Fruit fly (Drosophila melanogaster) whole organism, embryonic: ENCODE results near the gene CG3703.

Experiments
- Aef1 ChIP-seq: fragments of 200-800 bp; sonication (Bioruptor generic); IDR thresholded peaks from 3 replicates; pipeline ENCODE4 v1.3.6; 2022; ENCODE audit warnings: missing biosample characterization, missing genetic modification characterization
- Blimp-1 ChIP-seq: fragments of 200-800 bp; sonication (Bioruptor generic); optimal IDR thresholded peaks from 3 replicates; lab custom pipeline; 2018; ENCODE audit warnings: missing biosample characterization, missing genetic modification characterization, mild to moderate bottlenecking, moderate library complexity, missing genetic modification reagents
- CG10543 ChIP-seq: fragments of 200-800 bp; sonication (Bioruptor generic); optimal IDR thresholded peaks from 3 replicates; lab custom pipeline; 2017; ENCODE audit warnings: missing biosample characterization, mild to moderate bottlenecking, missing genetic modification characterization, moderate library complexity
- CG12071 ChIP-seq: fragments of 200-800 bp; sonication (Bioruptor generic); optimal IDR thresholded peaks from 3 replicates; lab custom pipeline; 2018; ENCODE audit warnings: missing biosample characterization, mild to moderate bottlenecking, missing genetic modification characterization
- CG12104 ChIP-seq: fragments of 200-800 bp; sonication (Bioruptor generic); optimal IDR thresholded peaks from 3 replicates; lab custom pipeline; 2016; ENCODE audit warnings: missing biosample characterization, missing genetic modification characterization
- CG12769 ChIP-seq: fragments of 200-800 bp; sonication (Bioruptor generic); optimal IDR thresholded peaks from 2 replicates; lab custom pipeline; 2019; ENCODE audit warnings: missing biosample characterization, mild to moderate bottlenecking, missing genetic modification characterization, moderate library complexity
- CG14965 ChIP-seq: fragments of 200-800 bp; sonication (Bioruptor generic); optimal IDR thresholded peaks from 2 replicates; lab custom pipeline; 2016; ENCODE audit warnings: missing biosample characterization, missing genetic modification characterization, borderline replicate concordance
- CG15073 ChIP-seq: fragments of 200-800 bp; sonication (Bioruptor generic); optimal IDR thresholded peaks from 2 replicates; lab custom pipeline; 2016; ENCODE audit warnings: missing biosample characterization, missing genetic modification characterization
- CG1602 ChIP-seq: fragments of 200-800 bp; sonication (Bioruptor generic); optimal IDR thresholded peaks from 3 replicates; lab custom pipeline; 2016; ENCODE audit warnings: missing biosample characterization, missing genetic modification characterization
- CG16779 ChIP-seq: fragments of 200-800 bp; sonication (Bioruptor generic); IDR thresholded peaks from 2 replicates; pipeline ENCODE4 v1.3.6; 2022; ENCODE audit warnings: missing biosample characterization, missing genetic modification characterization
- CG16815 ChIP-seq: fragments of 200-800 bp; sonication (Bioruptor generic); optimal IDR thresholded peaks from 3 replicates; lab custom pipeline; 2017; ENCODE audit warnings: missing biosample characterization, mild to moderate bottlenecking, missing genetic modification characterization
- CG17359 ChIP-seq: fragments of 200-800 bp; sonication (Bioruptor generic); optimal IDR thresholded peaks from 3 replicates; lab custom pipeline; 2018; ENCODE audit warnings: missing biosample characterization, mild to moderate bottlenecking, missing genetic modification characterization, moderate library complexity
- CG17568 ChIP-seq: fragments of 200-800 bp; sonication (Bioruptor generic); optimal IDR thresholded peaks from 2 replicates; lab custom pipeline; 2018; ENCODE audit warnings: missing biosample characterization, mild to moderate bottlenecking, missing genetic modification characterization, moderate library complexity
- CG30431 ChIP-seq: fragments of 200-800 bp; sonication (Bioruptor generic); optimal IDR thresholded peaks from 2 replicates; lab custom pipeline; 2017; ENCODE audit warnings: missing biosample characterization, missing genetic modification characterization
- CG8924 ChIP-seq: fragments of 200-800 bp; optimal IDR thresholded peaks from 3 replicates; lab custom pipeline; 2019; ENCODE audit warnings: missing biosample characterization, mild to moderate bottlenecking, missing genetic modification characterization, moderate library complexity
- H2.0 ChIP-seq: fragments of 200-800 bp; sonication (Bioruptor generic); IDR thresholded peaks from 2 replicates; pipeline ENCODE4 v1.3.6; 2022; ENCODE audit warnings: missing biosample characterization, missing genetic modification characterization
- HLHmδ ChIP-seq: fragments of 200-800 bp; sonication (Bioruptor generic); optimal IDR thresholded peaks from 2 replicates; lab custom pipeline; 2018; ENCODE audit warnings: missing biosample characterization, mild to moderate bottlenecking, missing genetic modification characterization, moderate library complexity
- MESR4 ChIP-seq: fragments of 200-800 bp; sonication (Bioruptor generic); optimal IDR thresholded peaks from 2 replicates; lab custom pipeline; 2018; ENCODE audit warnings: missing biosample characterization, mild to moderate bottlenecking, missing genetic modification characterization, moderate library complexity
- Max ChIP-seq: fragments of 200-800 bp; sonication (Bioruptor generic); optimal IDR thresholded peaks from 2 replicates; lab custom pipeline; 2016; ENCODE audit warnings: missing biosample characterization, mild to moderate bottlenecking, missing genetic modification characterization
- NFAT ChIP-seq: fragments of 200-800 bp; sonication (Bioruptor generic); IDR thresholded peaks from 2 replicates; pipeline ENCODE4 v1.3.6; 2022; ENCODE audit warnings: missing biosample characterization, missing genetic modification characterization
- Opbp ChIP-seq: fragments of 200-800 bp; sonication (Bioruptor generic); IDR thresholded peaks from 3 replicates; pipeline ENCODE4 v1.3.6; 2022; ENCODE audit warnings: missing biosample characterization, missing genetic modification characterization; ENCODE audit not compliant: partially characterized antibody
- Optix ChIP-seq: fragments of 200-800 bp; sonication (Bioruptor generic); IDR thresholded peaks from 3 replicates; pipeline ENCODE4 v1.3.6; 2022; ENCODE audit warnings: missing biosample characterization, missing genetic modification characterization
- Taf1 ChIP-seq: fragments of 200-800 bp; sonication (Bioruptor generic); IDR thresholded peaks from 2 replicates; pipeline ENCODE4 v1.3.6; 2022; ENCODE audit warnings: missing biosample characterization, missing genetic modification characterization
- Xbp1 ChIP-seq: fragments of 200-800 bp; sonication (Bioruptor generic); optimal IDR thresholded peaks from 3 replicates; lab custom pipeline; 2016; ENCODE audit warnings: missing biosample characterization, mild to moderate bottlenecking, missing genetic modification characterization
- amos ChIP-seq: fragments of 200-800 bp; sonication (Bioruptor generic); IDR thresholded peaks from 2 replicates; pipeline ENCODE4 v1.3.6; 2022; ENCODE audit warnings: missing biosample characterization, missing genetic modification characterization; ENCODE audit not compliant: partially characterized antibody
- ap ChIP-seq: fragments of 200-800 bp; sonication (Bioruptor generic); IDR thresholded peaks from 2 replicates; pipeline ENCODE4 v1.3.6; 2022; ENCODE audit warnings: missing biosample characterization, missing genetic modification characterization
- ase ChIP-seq: fragments of 200-800 bp; sonication (Bioruptor generic); IDR thresholded peaks from 3 replicates; pipeline ENCODE4 v1.3.6; 2022; ENCODE audit warnings: missing biosample characterization, missing genetic modification characterization
- cad ChIP-seq: fragments of >200 bp; optimal IDR thresholded peaks from 2 replicates; lab custom pipeline; 2017; ENCODE audit warnings: missing biosample characterization, missing genetic modification characterization
- corto ChIP-seq: fragments of 200-800 bp; sonication (Bioruptor generic); optimal IDR thresholded peaks from 2 replicates; lab custom pipeline; 2016; ENCODE audit warnings: missing biosample characterization, mild to moderate bottlenecking, missing genetic modification characterization, moderate library complexity
- dati ChIP-seq: fragments of 200-800 bp; sonication (Bioruptor generic); IDR thresholded peaks from 2 replicates; pipeline ENCODE4 v1.3.6; 2022; ENCODE audit warnings: missing biosample characterization, missing genetic modification characterization
- eve ChIP-seq, 2 experiments: fragments of >200 bp; optimal IDR thresholded peaks; 2 replicates each; lab custom pipeline; 2017; ENCODE audit warnings: missing biosample characterization in 2 of 2, missing genetic modification characterization in 2 of 2
- fd102C ChIP-seq: fragments of 200-800 bp; sonication (Bioruptor generic); optimal IDR thresholded peaks from 2 replicates; lab custom pipeline; 2018; ENCODE audit warnings: missing biosample characterization, mild to moderate bottlenecking, missing genetic modification characterization, moderate library complexity
- fd3F ChIP-seq: fragments of 200-800 bp; sonication (Bioruptor generic); optimal IDR thresholded peaks from 2 replicates; lab custom pipeline; 2018; ENCODE audit warnings: missing biosample characterization, mild to moderate bottlenecking, missing genetic modification characterization, moderate library complexity
- fd64A ChIP-seq: fragments of 200-800 bp; sonication (Bioruptor generic); optimal IDR thresholded peaks from 3 replicates; lab custom pipeline; 2018; ENCODE audit warnings: missing biosample characterization, mild to moderate bottlenecking, missing genetic modification characterization
- h ChIP-seq: fragments of >200 bp; optimal IDR thresholded peaks from 2 replicates; lab custom pipeline; 2017
- ind ChIP-seq: fragments of 200-800 bp; sonication (Bioruptor generic); optimal IDR thresholded peaks from 3 replicates; lab custom pipeline; 2016; ENCODE audit warnings: missing biosample characterization, missing genetic modification characterization
- inv ChIP-seq: fragments of 200-800 bp; sonication (Bioruptor generic); IDR thresholded peaks from 2 replicates; pipeline ENCODE4 v1.3.6; 2022; ENCODE audit warnings: missing biosample characterization, missing genetic modification characterization; ENCODE audit not compliant: partially characterized antibody
- kay ChIP-seq: fragments of 200-800 bp; sonication (Bioruptor generic); optimal IDR thresholded peaks from 2 replicates; lab custom pipeline; 2016; ENCODE audit warnings: missing biosample characterization, missing genetic modification characterization
- ken ChIP-seq: fragments of 200-800 bp; sonication (Bioruptor generic); IDR thresholded peaks from 3 replicates; pipeline ENCODE4 v1.3.6; 2022; ENCODE audit warnings: missing biosample characterization, missing genetic modification characterization
- oc ChIP-seq: fragments of 200-800 bp; sonication (Bioruptor generic); optimal IDR thresholded peaks from 2 replicates; lab custom pipeline; 2018; ENCODE audit warnings: missing biosample characterization, mild to moderate bottlenecking, missing genetic modification characterization, moderate library complexity
- pb ChIP-seq: fragments of 200-800 bp; sonication (Bioruptor generic); optimal IDR thresholded peaks from 3 replicates; lab custom pipeline; 2016; ENCODE audit warnings: missing biosample characterization, missing genetic modification characterization
- pita ChIP-seq: fragments of 200-800 bp; sonication (Bioruptor generic); optimal IDR thresholded peaks from 2 replicates; lab custom pipeline; 2017; ENCODE audit warnings: missing biosample characterization, mild to moderate bottlenecking, missing genetic modification characterization
- sens-2 ChIP-seq: fragments of 200-800 bp; sonication (Bioruptor generic); IDR thresholded peaks from 2 replicates; pipeline ENCODE4 v1.3.6; 2022; ENCODE audit warnings: missing biosample characterization, missing genetic modification characterization
- seq ChIP-seq: fragments of 200-800 bp; sonication (Bioruptor generic); IDR thresholded peaks from 2 replicates; pipeline ENCODE4 v1.3.6; 2022; ENCODE audit warnings: missing biosample characterization, missing genetic modification characterization
- slbo ChIP-seq: fragments of 200-800 bp; sonication (Bioruptor generic); IDR thresholded peaks from 2 replicates; pipeline ENCODE4 v1.3.6; 2022; ENCODE audit warnings: missing biosample characterization, missing genetic modification characterization
- tll ChIP-seq, 2 experiments: fragments of 200-800 bp in 1 of 2; fragments of >200 bp in 1 of 2; sonication (Bioruptor generic) in 1 of 2; optimal IDR thresholded peaks; 2 replicates each; lab custom pipeline; 2017 to 2019; ENCODE audit warnings: missing biosample characterization in 2 of 2, missing genetic modification characterization in 2 of 2, mild to moderate bottlenecking in 1 of 2, moderate library complexity in 1 of 2
- ttk ChIP-seq: fragments of 200-800 bp; sonication (Bioruptor generic); IDR thresholded peaks from 2 replicates; pipeline ENCODE4 v2.1.2; 2022; ENCODE audit warnings: missing biosample characterization, missing genetic modification characterization
- wdn ChIP-seq: fragments of 200-800 bp; sonication (Bioruptor generic); IDR thresholded peaks from 2 replicates; pipeline ENCODE4 v1.3.6; 2022; ENCODE audit warnings: missing biosample characterization, missing genetic modification characterization
- zen2 ChIP-seq: fragments of 200-800 bp; sonication (Bioruptor generic); IDR thresholded peaks from 3 replicates; pipeline ENCODE4 v1.3.6; 2022; ENCODE audit warnings: missing biosample characterization, missing genetic modification characterization; ENCODE audit not compliant: partially characterized antibody

CG3703 gene

DNA sequence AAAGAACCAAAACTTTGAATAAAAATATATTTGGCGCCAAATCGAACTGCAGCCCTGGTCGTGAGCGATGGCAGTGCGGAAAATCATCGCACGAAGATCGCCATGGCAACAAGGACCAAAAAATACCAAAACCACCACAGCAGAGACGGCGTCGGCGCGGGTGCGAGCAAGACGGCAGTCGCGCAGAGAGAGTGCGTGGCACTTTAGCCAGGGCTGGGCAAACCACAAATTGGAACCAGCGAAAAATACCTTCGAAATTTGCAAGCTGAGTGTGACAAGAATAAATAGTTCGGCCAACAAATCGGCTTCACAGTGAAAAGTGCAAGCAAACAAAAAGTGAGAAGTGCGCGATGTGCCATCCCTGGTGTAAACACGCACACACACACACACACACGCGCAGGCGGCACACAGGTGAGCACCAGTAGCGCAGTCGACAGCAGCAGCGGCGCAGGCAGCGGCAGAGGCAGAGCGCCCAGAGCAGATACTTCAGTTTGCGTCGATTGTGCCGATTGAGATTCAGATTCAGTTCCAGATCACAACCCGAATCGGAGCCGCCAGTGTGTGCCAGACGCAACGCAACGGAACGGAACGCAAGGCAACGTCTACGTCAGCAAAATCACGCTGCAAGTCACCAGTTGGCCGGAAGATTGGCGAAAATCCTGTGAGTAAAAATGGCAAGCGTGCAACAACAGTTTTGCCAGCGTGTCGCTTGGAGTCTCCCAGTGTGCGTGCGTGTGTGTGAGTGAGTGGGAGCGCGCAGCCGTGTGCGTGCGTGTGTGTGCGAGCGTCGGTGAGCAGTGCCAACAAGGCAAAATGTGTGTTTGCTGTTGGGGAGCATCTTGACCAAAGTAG, 10.3 kb downstream of the CG3703 start, which contains the start of gene TRAM (continued):
- TF ChIP-seq Max (peak; percentile 93), kay (GFP tag; lab: Kevin White, UChicago) (peak; percentile 95), inv (peak; percentile 74), fd3F (peak; percentile 97), slbo (GFP tag; lab: Robert Waterston, UW) (peak; percentile 99), CG14965 (GFP tag; lab: Kevin White, UChicago) (peak; percentile 88), CG16815 (GFP tag; lab: Kevin White, UChicago) (peak; percentile 98), h (no peak), Optix (GFP tag; lab: Robert Waterston, UW) (peak; percentile 99), oc (tag; lab: Kevin White, UChicago) (peak; percentile 97), Opbp (GFP tag; lab: Robert Waterston, UW) (peak; percentile 84; the same call in 2 of the 3 replicates), CG15073 (peak; percentile 83), sens-2 (GFP tag; lab: Robert Waterston, UW) (peak; percentile 99), Aef1 (GFP tag; lab: Robert Waterston, UW) (peak; percentile 99), wdn (GFP tag; lab: Robert Waterston, UW) (peak; percentile 99), ttk (GFP tag; lab: Robert Waterston, UW) (peak; percentile 99), CG17568 (GFP tag; lab: Kevin White, UChicago) (no peak), H2.0 (peak; percentile 99), seq (GFP tag; lab: Robert Waterston, UW) (peak; percentile 99), ind (GFP tag; lab: Kevin White, UChicago) (peak; percentile 99), eve (GFP tag; optimal IDR thresholded peaks at IDR 0.05; lab: Kevin White, UChicago) (peak in 1 of 2 experiments; percentile 89), Xbp1 (GFP tag; lab: Kevin White, UChicago) (peak; percentile 99), zen2 (GFP tag; lab: Robert Waterston, UW) (peak; percentile 67), CG12769 (tag; lab: Kevin White, UChicago) (peak; percentile 99), cad (no peak), ase (GFP tag; lab: Robert Waterston, UW) (peak; percentile 99), NFAT (GFP tag; lab: Robert Waterston, UW) (peak; percentile 98), CG12104 (GFP tag; lab: Kevin White, UChicago) (peak; percentile 94), CG16779 (GFP tag; lab: Robert Waterston, UW) (peak; percentile 97), corto (GFP tag; lab: Kevin White, UChicago) (no peak), Blimp-1 (GFP tag; lab: Kevin White, UChicago) (peak; percentile 95), HLHmδ (GFP tag; lab: Kevin White, UChicago) (peak; percentile 29), Taf1 (GFP tag; lab: Robert Waterston, UW) (peak; percentile 97), dati (GFP tag; lab: Robert Waterston, UW) (peak; percentile 98), ap (GFP tag; lab: Robert Waterston, UW) (peak; percentile 98), fd102C (GFP tag; lab: Kevin White, UChicago) (peak; percentile 89), CG8924 (tag; lab: Kevin White, UChicago) (peak; percentile 93), fd64A (GFP tag; lab: Kevin White, UChicago) (peak; percentile 96), CG17359 (tag; lab: Kevin White, UChicago) (peak; percentile 98), CG10543 (peak; percentile 99), amos (GFP tag; lab: Robert Waterston, UW) (peak; percentile 88), pb (peak; percentile 98), tll (GFP tag; optimal IDR thresholded peaks at IDR 0.05; lab: Kevin White, UChicago) (peak; percentile 40 to 72), pita (no peak), CG12071 (GFP tag; lab: Kevin White, UChicago) (peak; percentile 98), CG30431 (GFP tag; lab: Kevin White, UChicago) (peak; percentile 98), MESR4 (GFP tag; lab: Kevin White, UChicago) (peak; percentile 67), ken (GFP tag; lab: Robert Waterston, UW) (peak; percentile 100), CG1602 (peak; percentile 97)
